Fruit fly (Drosophila melanogaster) whole organism, adult: ENCODE data around the gene CG2059.

Source experiments
- CG11617 ChIP-seq: fragments of 200-800 bp; sonication (Bioruptor generic); optimal IDR thresholded peaks from 2 replicates; lab custom pipeline; 2017; ENCODE audit warnings: mild to moderate bottlenecking, missing biosample characterization, missing genetic modification reagents, missing genetic modification characterization
- CG12768 ChIP-seq: fragments of 200-800 bp; sonication (Bioruptor generic); optimal IDR thresholded peaks from 2 replicates; lab custom pipeline; 2017; ENCODE audit warnings: missing biosample characterization, missing genetic modification characterization, mild to moderate bottlenecking, moderate library complexity, missing genetic modification reagents
- CG14711 ChIP-seq: fragments of 200-800 bp; sonication (Bioruptor generic); optimal IDR thresholded peaks from 2 replicates; lab custom pipeline; 2018; ENCODE audit warnings: missing biosample characterization, mild to moderate bottlenecking, missing genetic modification characterization, moderate library complexity
- CG1620 ChIP-seq: fragments of 200-800 bp; sonication (Bioruptor generic); optimal IDR thresholded peaks from 2 replicates; lab custom pipeline; 2016; ENCODE audit warnings: missing biosample characterization, missing genetic modification characterization
- CG33017 ChIP-seq: fragments of 200-800 bp; sonication (Bioruptor generic); optimal IDR thresholded peaks from 2 replicates; lab custom pipeline; 2018; ENCODE audit warnings: missing biosample characterization, mild to moderate bottlenecking, missing genetic modification characterization, moderate library complexity
- CG5204 ChIP-seq: fragments of 200-800 bp; sonication (Bioruptor generic); optimal IDR thresholded peaks from 2 replicates; lab custom pipeline; 2016; ENCODE audit warnings: missing biosample characterization, missing genetic modification characterization
- CG7045 ChIP-seq: fragments of 200-800 bp; sonication (Bioruptor generic); optimal IDR thresholded peaks from 2 replicates; lab custom pipeline; 2017; ENCODE audit warnings: missing biosample characterization, mild to moderate bottlenecking, missing genetic modification characterization
- CG7101 ChIP-seq: fragments of 200-800 bp; sonication (Bioruptor generic); optimal IDR thresholded peaks from 2 replicates; lab custom pipeline; 2018; ENCODE audit warnings: missing biosample characterization, mild to moderate bottlenecking, missing genetic modification characterization, moderate library complexity
- Clk ChIP-seq: fragments of 200-800 bp; sonication (Bioruptor generic); optimal IDR thresholded peaks from 2 replicates; lab custom pipeline; 2017; ENCODE audit warnings: missing biosample characterization, missing genetic modification characterization
- Crg-1 ChIP-seq: fragments of 200-800 bp; sonication (Bioruptor generic); optimal IDR thresholded peaks from 2 replicates; lab custom pipeline; 2016; ENCODE audit warnings: missing biosample characterization, missing genetic modification characterization
- Hr96 ChIP-seq: fragments of 200-800 bp; sonication (Bioruptor generic); optimal IDR thresholded peaks from 2 replicates; lab custom pipeline; 2016; ENCODE audit warnings: missing biosample characterization, missing genetic modification characterization
- Mnt ChIP-seq: fragments of 200-800 bp; sonication (Bioruptor generic); optimal IDR thresholded peaks from 2 replicates; lab custom pipeline; 2016; ENCODE audit warnings: missing biosample characterization, mild to moderate bottlenecking, missing genetic modification characterization
- bab1 ChIP-seq: fragments of 200-800 bp; sonication (Bioruptor generic); optimal IDR thresholded peaks from 3 replicates; lab custom pipeline; 2019; ENCODE audit warnings: missing biosample characterization, mild to moderate bottlenecking, missing genetic modification characterization, moderate library complexity
- cic ChIP-seq: fragments of 200-800 bp; sonication (Bioruptor generic); optimal IDR thresholded peaks from 2 replicates; lab custom pipeline; 2017; ENCODE audit warnings: missing biosample characterization, mild to moderate bottlenecking, missing genetic modification characterization, moderate library complexity
- cnc ChIP-seq, 2 experiments: fragments of >200 bp; optimal IDR thresholded peaks; 2 replicates each; lab custom pipeline; 2017
- kay ChIP-seq: fragments of 200-800 bp; sonication (Bioruptor generic); peaks from one replicate; lab custom pipeline; 2016; ENCODE audit warnings: missing biosample characterization, missing genetic modification characterization, borderline replicate concordance
- ovo ChIP-seq: fragments of 200-800 bp; sonication (Bioruptor generic); optimal IDR thresholded peaks from 2 replicates; lab custom pipeline; 2016; ENCODE audit warnings: missing biosample characterization, missing genetic modification characterization
- pad ChIP-seq: fragments of 200-800 bp; sonication (Bioruptor generic); optimal IDR thresholded peaks from 3 replicates; lab custom pipeline; 2017; ENCODE audit warnings: missing biosample characterization, missing genetic modification characterization, mild to moderate bottlenecking, moderate library complexity, missing genetic modification reagents
- tj ChIP-seq: fragments of 200-800 bp; sonication (Bioruptor generic); optimal IDR thresholded peaks from 3 replicates; lab custom pipeline; 2017; ENCODE audit warnings: missing biosample characterization, mild to moderate bottlenecking, missing genetic modification characterization, moderate library complexity
- toe ChIP-seq: fragments of 200-800 bp; sonication (Bioruptor generic); optimal IDR thresholded peaks from 2 replicates; lab custom pipeline; 2016; ENCODE audit warnings: missing biosample characterization, missing genetic modification characterization

CG2059 gene

dm6 chrX:7271376-7272015 lies 14.7 kb upstream of the CG2059 start:
- TF ChIP-seq ovo (GFP tag; lab: Kevin White, UChicago) (no peak), Crg-1 (GFP tag; lab: Kevin White, UChicago) (no peak), Clk (no peak), cnc (optimal IDR thresholded peaks at IDR 0.05; lab: Kevin White, UChicago) (no peak), tj (GFP tag; lab: Kevin White, UChicago) (no peak), CG1620 (GFP tag; lab: Kevin White, UChicago) (no peak), kay (no peak), pad (GFP tag; lab: Kevin White, UChicago) (no peak), CG11617 (GFP tag; lab: Kevin White, UChicago) (no peak), CG12768 (GFP tag; lab: Kevin White, UChicago) (no peak), cic (GFP tag; lab: Kevin White, UChicago) (no peak), bab1 (GFP tag; lab: Kevin White, UChicago) (no peak), CG7101 (tag; lab: Kevin White, UChicago) (no peak), CG14711 (tag; lab: Kevin White, UChicago) (no peak)

dm6 chrX:7277038-7277437 lies 9.1 kb upstream of the CG2059 start:
- TF ChIP-seq CG5204 (GFP tag; lab: Kevin White, UChicago): no peak
- TF ChIP-seq CG7101 (tag; lab: Kevin White, UChicago): no peak
- TF ChIP-seq CG14711 (tag; lab: Kevin White, UChicago): no peak
- TF ChIP-seq CG12768 (GFP tag; lab: Kevin White, UChicago): no peak
- no peak for TF ChIP-seq CG7045 (GFP tag; lab: Kevin White, UChicago)
- no peak for TF ChIP-seq Crg-1 (GFP tag; lab: Kevin White, UChicago)
- no peak for TF ChIP-seq ovo (GFP tag; lab: Kevin White, UChicago)
- no peak for TF ChIP-seq bab1 (GFP tag; lab: Kevin White, UChicago)
- TF ChIP-seq cnc (optimal IDR thresholded peaks at IDR 0.05; lab: Kevin White, UChicago): no peak
- TF ChIP-seq CG1620 (GFP tag; lab: Kevin White, UChicago): no peak
- no peak for TF ChIP-seq Mnt (GFP tag; lab: Kevin White, UChicago)
- no peak for TF ChIP-seq kay
- no peak for TF ChIP-seq pad (GFP tag; lab: Kevin White, UChicago)
- TF ChIP-seq cic (GFP tag; lab: Kevin White, UChicago): no peak
- TF ChIP-seq toe (GFP tag; lab: Kevin White, UChicago): no peak
- no peak for TF ChIP-seq Hr96 (GFP tag; lab: Kevin White, UChicago)
- TF ChIP-seq tj (GFP tag; lab: Kevin White, UChicago): no peak
- no peak for TF ChIP-seq CG11617 (GFP tag; lab: Kevin White, UChicago)
- no peak for TF ChIP-seq Clk
- TF ChIP-seq CG33017: no peak

- no peak for TF ChIP-seq Mnt (GFP tag; lab: Kevin White, UChicago)
- no peak for TF ChIP-seq CG33017
- no peak for TF ChIP-seq Clk
- TF ChIP-seq CG14711 (tag; lab: Kevin White, UChicago): no peak
- TF ChIP-seq CG7101 (tag; lab: Kevin White, UChicago): no peak
- TF ChIP-seq Hr96 (GFP tag; lab: Kevin White, UChicago): no peak
- no peak for TF ChIP-seq cic (GFP tag; lab: Kevin White, UChicago)
- no peak for TF ChIP-seq CG11617 (GFP tag; lab: Kevin White, UChicago)
- no peak for TF ChIP-seq CG7045 (GFP tag; lab: Kevin White, UChicago)
- no peak for TF ChIP-seq CG5204 (GFP tag; lab: Kevin White, UChicago)
- TF ChIP-seq toe (GFP tag; lab: Kevin White, UChicago): no peak
- no peak for TF ChIP-seq CG1620 (GFP tag; lab: Kevin White, UChicago)
- no peak for TF ChIP-seq cnc (optimal IDR thresholded peaks at IDR 0.05; lab: Kevin White, UChicago)
Measured at dm6 chrX:7284964-7285363, 1.2 kb upstream of the CG2059 start.

- TF ChIP-seq Crg-1 (GFP tag; lab: Kevin White, UChicago) (no peak), toe (GFP tag; lab: Kevin White, UChicago) (no peak), pad (GFP tag; lab: Kevin White, UChicago) (no peak), CG14711 (tag; lab: Kevin White, UChicago) (no peak), Clk (no peak), tj (GFP tag; lab: Kevin White, UChicago) (no peak), Hr96 (GFP tag; lab: Kevin White, UChicago) (no peak), cnc (optimal IDR thresholded peaks at IDR 0.05; lab: Kevin White, UChicago) (no peak), bab1 (GFP tag; lab: Kevin White, UChicago) (no peak), CG5204 (GFP tag; lab: Kevin White, UChicago) (no peak), CG7045 (GFP tag; lab: Kevin White, UChicago) (no peak), CG7101 (tag; lab: Kevin White, UChicago) (no peak), CG11617 (GFP tag; lab: Kevin White, UChicago) (no peak), CG33017 (no peak)
Measured at dm6 chrX:7285410-7285809, 748 bp upstream of the CG2059 start.

dm6 chrX:7290811-7291515 lies 4.8 kb downstream of the CG2059 start, which contains the start of gene unc-119:
Gene unc-119 (minus strand): TSS chrX:7291298.
- peak; percentile 13 for TF ChIP-seq CG7101 (tag; lab: Kevin White, UChicago)
- peak; percentile 9 for TF ChIP-seq CG14711 (tag; lab: Kevin White, UChicago)
- TF ChIP-seq Mnt (GFP tag; lab: Kevin White, UChicago): peak; percentile 24
- TF ChIP-seq tj (GFP tag; lab: Kevin White, UChicago): peak; percentile 89
- TF ChIP-seq Crg-1 (GFP tag; lab: Kevin White, UChicago): peak; percentile 32
- TF ChIP-seq pad (GFP tag; lab: Kevin White, UChicago): peak; percentile 54
- no peak for TF ChIP-seq toe (GFP tag; lab: Kevin White, UChicago)
- TF ChIP-seq CG1620 (GFP tag; lab: Kevin White, UChicago): peak; percentile 4
- TF ChIP-seq CG11617 (GFP tag; lab: Kevin White, UChicago): peak; percentile 17
- peak; percentile 11 for TF ChIP-seq cic (GFP tag; lab: Kevin White, UChicago)
- peak; percentile 2 for TF ChIP-seq bab1 (GFP tag; lab: Kevin White, UChicago)
- TF ChIP-seq CG12768 (GFP tag; lab: Kevin White, UChicago): no peak
- TF ChIP-seq CG5204 (GFP tag; lab: Kevin White, UChicago): no peak
